Worm (Caenorhabditis elegans) whole organism, L4 larva: ENCODE measurements around the gene F13H10.9.
"Not testable (repeated sequence)": the region's sequence is repeated elsewhere in the genome, so short reads cannot be mapped to it uniquely, and the experiment has no call there.

Experiments
- R02D3.7 ChIP-seq: fragments of 150-350 bp; sonication (generic microtip); optimal IDR thresholded peaks from 3 replicates; lab custom pipeline; 2014; ENCODE audit warnings: missing biosample characterization, missing genetic modification characterization
- ceh-82 ChIP-seq: sonication (generic microtip); optimal IDR thresholded peaks from 2 replicates; lab custom pipeline; 2017; ENCODE audit warnings: missing biosample characterization, missing genetic modification characterization
- ces-1 ChIP-seq: fragments of 150-350 bp; sonication (generic microtip); optimal IDR thresholded peaks from 4 replicates; lab custom pipeline; 2014; ENCODE audit warnings: missing biosample characterization, missing genetic modification reagents, missing genetic modification characterization
- dmd-9 ChIP-seq: fragments of 200-800 bp; sonication (Bioruptor generic); IDR thresholded peaks from 2 replicates; pipeline ENCODE4 v1.3.6; 2022; ENCODE audit warnings: missing genetic modification reagents, missing genetic modification characterization, missing compliant biosample characterization
- lir-3 ChIP-seq: sonication (generic microtip); optimal IDR thresholded peaks from 2 replicates; lab custom pipeline; 2016; ENCODE audit warnings: mild to moderate bottlenecking, missing genetic modification characterization, missing compliant biosample characterization
- madf-5 ChIP-seq, 2 experiments: fragments of 200-800 bp; sonication (Bioruptor generic); IDR thresholded peaks; 2 replicates each; pipeline ENCODE4 v1.3.6; 2022; ENCODE audit warnings: missing compliant biosample characterization in 2 of 2, missing genetic modification characterization in 2 of 2
- nhr-28 ChIP-seq: fragments of 150-350 bp; optimal IDR thresholded peaks from 2 replicates; lab custom pipeline; 2014; ENCODE audit warnings: missing biosample characterization, missing genetic modification characterization
- php-3 ChIP-seq: fragments of 200-800 bp; sonication (Bioruptor generic); IDR thresholded peaks from 2 replicates; pipeline ENCODE4 v1.3.6; 2022; ENCODE audit warnings: missing genetic modification reagents, missing genetic modification characterization, missing compliant biosample characterization
- unc-62 ChIP-seq, 3 experiments: fragments of 150-350 bp in 1 of 3; sonication (generic microtip); optimal IDR thresholded peaks in 2 of 3; peaks in 1 of 3; 1 replicate in 1 of 3; 2 replicates in 2 of 3; lab custom pipeline; 2014 to 2017; ENCODE audit warnings: missing biosample characterization in 3 of 3, missing genetic modification characterization in 3 of 3, missing genetic modification reagents in 3 of 3, missing genotype in 1 of 3

DNA sequence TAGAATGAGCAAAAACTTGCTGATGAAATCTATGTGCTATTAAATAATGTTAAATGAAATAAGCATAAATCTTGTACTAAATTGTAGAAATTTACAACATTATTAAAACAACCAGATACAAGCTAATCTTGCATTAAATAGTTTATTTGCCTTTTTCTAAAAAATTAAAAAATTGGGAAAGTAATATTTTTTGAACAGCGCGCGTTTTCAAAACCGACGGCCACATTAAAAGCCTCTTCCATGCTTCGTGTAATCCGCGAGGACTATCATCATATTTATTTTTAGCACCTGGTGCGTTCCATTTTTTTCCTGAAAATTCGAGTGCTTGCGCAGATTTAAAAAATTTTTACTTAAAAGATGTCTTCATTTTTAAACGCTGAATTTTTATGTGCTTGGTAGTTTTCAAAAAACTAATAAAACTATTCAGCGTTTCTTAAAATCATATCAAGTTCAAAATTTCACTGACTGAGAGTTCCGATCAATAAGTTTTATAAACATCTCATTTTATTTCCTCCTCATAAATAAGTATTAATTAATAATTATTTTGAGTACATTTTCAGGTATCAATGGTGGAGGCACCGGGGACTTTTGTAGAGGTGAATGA, 14.3 kb upstream of the F13H10.9 start, which contains the start of gene Y43E12A.3:
- TF ChIP-seq php-3; unc-62 (GFP tag; optimal IDR thresholded peaks at IDR 0.05 in 1 of 2; lab: Kevin White, UChicago); unc-62 (tag; optimal IDR thresholded peaks at IDR 0.05; lab: Kevin White, UChicago); lir-3 (tag; lab: Kevin White, UChicago); madf-5 (GFP tag; IDR thresholded peaks at IDR 0.05; lab: Robert Waterston, UW); R02D3.7 (tag; lab: Kevin White, UChicago); ces-1 (GFP tag; lab: Kevin White, UChicago); ceh-82; nhr-28 (tag; lab: Kevin White, UChicago); dmd-9 (GFP tag; lab: Robert Waterston, UW): not testable (repeated sequence)
